Fruit fly (Drosophila melanogaster) whole organism, embryonic: Measurements from ENCODE around the gene ZIPIC.

Experiments used
- Abd-B ChIP-seq: fragments of 200-800 bp; sonication (Bioruptor generic); optimal IDR thresholded peaks from 2 replicates; lab custom pipeline; 2018; ENCODE audit warnings: missing biosample characterization, mild to moderate bottlenecking, missing genetic modification characterization, moderate library complexity
- Antp ChIP-seq: fragments of 200-800 bp; sonication (Bioruptor generic); optimal IDR thresholded peaks from 3 replicates; lab custom pipeline; 2016; ENCODE audit warnings: missing biosample characterization, missing genetic modification characterization
- BEAF-32 ChIP-seq: fragments of 200-800 bp; sonication (Bioruptor generic); optimal IDR thresholded peaks from 3 replicates; lab custom pipeline; 2017; ENCODE audit warnings: missing biosample characterization, missing genetic modification characterization, mild to moderate bottlenecking, moderate library complexity, missing genetic modification reagents
- CG10147 ChIP-seq: fragments of 200-800 bp; sonication (Bioruptor generic); optimal IDR thresholded peaks from 2 replicates; lab custom pipeline; 2019; ENCODE audit warnings: missing biosample characterization, mild to moderate bottlenecking, missing genetic modification characterization, moderate library complexity
- CG10654 ChIP-seq: fragments of 200-800 bp; sonication (Bioruptor generic); optimal IDR thresholded peaks from 2 replicates; lab custom pipeline; 2016; ENCODE audit warnings: missing biosample characterization, missing genetic modification characterization
- CG10979 ChIP-seq: fragments of 200-800 bp; sonication (Bioruptor generic); optimal IDR thresholded peaks from 2 replicates; lab custom pipeline; 2018; ENCODE audit warnings: missing biosample characterization, mild to moderate bottlenecking, missing genetic modification characterization, moderate library complexity
- CG11456 ChIP-seq: fragments of 200-800 bp; sonication (Bioruptor generic); IDR thresholded peaks from 3 replicates; pipeline ENCODE4 v1.3.6; 2022; ENCODE audit warnings: missing biosample characterization, missing genetic modification characterization
- CG13123 ChIP-seq: fragments of 200-800 bp; sonication (Bioruptor generic); optimal IDR thresholded peaks from 2 replicates; lab custom pipeline; 2016; ENCODE audit warnings: missing biosample characterization, missing genetic modification characterization
- CG1529 ChIP-seq: fragments of 200-800 bp; sonication (Bioruptor generic); optimal IDR thresholded peaks from 3 replicates; lab custom pipeline; 2018; ENCODE audit warnings: missing biosample characterization, missing genetic modification characterization
- CG15479 ChIP-seq: fragments of 200-800 bp; sonication (Bioruptor generic); optimal IDR thresholded peaks from 3 replicates; lab custom pipeline; 2019; ENCODE audit warnings: missing biosample characterization, mild to moderate bottlenecking, missing genetic modification characterization, moderate library complexity
- CG15696 ChIP-seq: fragments of 200-800 bp; sonication (Bioruptor generic); optimal IDR thresholded peaks from 2 replicates; lab custom pipeline; 2019; ENCODE audit warnings: missing biosample characterization, mild to moderate bottlenecking, missing genetic modification characterization, moderate library complexity
- CG17361 ChIP-seq: fragments of 200-800 bp; sonication (Bioruptor generic); IDR thresholded peaks from 3 replicates; pipeline ENCODE4 v1.3.6; 2022; ENCODE audit warnings: missing biosample characterization, missing genetic modification characterization
- CG17568 ChIP-seq: fragments of 200-800 bp; sonication (Bioruptor generic); optimal IDR thresholded peaks from 2 replicates; lab custom pipeline; 2018; ENCODE audit warnings: missing biosample characterization, mild to moderate bottlenecking, missing genetic modification characterization, moderate library complexity
- CG17612 ChIP-seq: fragments of 200-800 bp; sonication (Bioruptor generic); IDR thresholded peaks from 2 replicates; pipeline ENCODE4 v1.3.6; 2022; ENCODE audit warnings: missing biosample characterization, missing genetic modification characterization
- CG17912 ChIP-seq: fragments of 200-800 bp; sonication (Bioruptor generic); optimal IDR thresholded peaks from 2 replicates; lab custom pipeline; 2018; ENCODE audit warnings: missing biosample characterization, mild to moderate bottlenecking, missing genetic modification characterization
- CG18764 ChIP-seq: fragments of 200-800 bp; sonication (Bioruptor generic); optimal IDR thresholded peaks from 3 replicates; lab custom pipeline; 2016; ENCODE audit warnings: missing biosample characterization, missing genetic modification characterization
- CG2875 ChIP-seq: fragments of 200-800 bp; sonication (Bioruptor generic); optimal IDR thresholded peaks from 2 replicates; lab custom pipeline; 2017; ENCODE audit warnings: missing biosample characterization, mild to moderate bottlenecking, missing genetic modification characterization, missing genetic modification reagents
- CG30403 ChIP-seq: fragments of 200-800 bp; sonication (Bioruptor generic); optimal IDR thresholded peaks from 3 replicates; lab custom pipeline; 2016; ENCODE audit warnings: missing biosample characterization, missing genetic modification characterization
- CG34224 ChIP-seq: fragments of 200-800 bp; sonication (Bioruptor generic); IDR thresholded peaks from 3 replicates; pipeline ENCODE4 v1.3.6; 2022; ENCODE audit warnings: missing biosample characterization, missing genetic modification characterization; ENCODE audit not compliant: partially characterized antibody
- CG3838 ChIP-seq: fragments of 200-800 bp; sonication (Bioruptor generic); optimal IDR thresholded peaks from 3 replicates; lab custom pipeline; 2016; ENCODE audit warnings: missing biosample characterization, missing genetic modification characterization
- CG4282 ChIP-seq: fragments of 200-800 bp; sonication (Bioruptor generic); optimal IDR thresholded peaks from 2 replicates; lab custom pipeline; 2016; ENCODE audit warnings: missing biosample characterization, missing genetic modification characterization
- CG4617 ChIP-seq: fragments of 200-800 bp; sonication (Bioruptor generic); optimal IDR thresholded peaks from 3 replicates; lab custom pipeline; 2016; ENCODE audit warnings: missing biosample characterization, missing genetic modification characterization, borderline replicate concordance
- CG4820 ChIP-seq: fragments of 200-800 bp; sonication (Bioruptor generic); optimal IDR thresholded peaks from 3 replicates; lab custom pipeline; 2016; ENCODE audit warnings: missing biosample characterization, missing genetic modification characterization
- CG5245 ChIP-seq: fragments of 200-800 bp; sonication (Bioruptor generic); optimal IDR thresholded peaks from 3 replicates; lab custom pipeline; 2016; ENCODE audit warnings: missing biosample characterization, missing genetic modification characterization
- CG6854 ChIP-seq: fragments of 200-800 bp; sonication (Bioruptor generic); optimal IDR thresholded peaks from 3 replicates; lab custom pipeline; 2017; ENCODE audit warnings: missing biosample characterization, mild to moderate bottlenecking, missing genetic modification characterization
- CG7372 ChIP-seq: fragments of 200-800 bp; sonication (Bioruptor generic); IDR thresholded peaks from 2 replicates; pipeline ENCODE4 v1.3.6; 2022; ENCODE audit warnings: missing biosample characterization, missing genetic modification characterization
- CG7745 ChIP-seq: fragments of 200-800 bp; sonication (Bioruptor generic); optimal IDR thresholded peaks from 2 replicates; lab custom pipeline; 2018; ENCODE audit warnings: missing biosample characterization, mild to moderate bottlenecking, missing genetic modification characterization, moderate library complexity
- CG7786 ChIP-seq: fragments of 200-800 bp; sonication (Bioruptor generic); optimal IDR thresholded peaks from 2 replicates; lab custom pipeline; 2016; ENCODE audit warnings: missing biosample characterization, missing genetic modification characterization
- CG7928 ChIP-seq: fragments of 200-800 bp; sonication (Bioruptor generic); optimal IDR thresholded peaks from 2 replicates; lab custom pipeline; 2017; ENCODE audit warnings: missing biosample characterization, mild to moderate bottlenecking, missing genetic modification characterization
- CHES-1-like ChIP-seq: fragments of 200-800 bp; sonication (Bioruptor generic); optimal IDR thresholded peaks from 2 replicates; lab custom pipeline; 2016; ENCODE audit warnings: missing biosample characterization, missing genetic modification characterization
- CTCF ChIP-seq: fragments of 200-800 bp; sonication (Bioruptor generic); optimal IDR thresholded peaks from 2 replicates; lab custom pipeline; 2017; ENCODE audit warnings: missing biosample characterization, mild to moderate bottlenecking, missing genetic modification characterization, moderate library complexity
- Doc2 ChIP-seq: fragments of 200-800 bp; sonication (Bioruptor generic); IDR thresholded peaks from 2 replicates; pipeline ENCODE4 v1.3.6; 2022; ENCODE audit warnings: missing biosample characterization, missing genetic modification characterization
- Dref ChIP-seq: fragments of 200-800 bp; sonication (Bioruptor generic); IDR thresholded peaks from 2 replicates; pipeline ENCODE4 v1.3.6; 2022; ENCODE audit warnings: missing biosample characterization, missing genetic modification characterization
- E2f1 ChIP-seq: fragments of 200-800 bp; sonication (Bioruptor generic); IDR thresholded peaks from 2 replicates; pipeline ENCODE4 v1.3.6; 2022; ENCODE audit warnings: missing biosample characterization, missing genetic modification characterization
- Hr51 ChIP-seq, 2 experiments: fragments of 200-800 bp; sonication (Bioruptor generic); optimal IDR thresholded peaks; 2 replicates in 1 of 2; 3 replicates in 1 of 2; lab custom pipeline; 2016 to 2018; ENCODE audit warnings: missing biosample characterization in 2 of 2, missing genetic modification characterization in 2 of 2, mild to moderate bottlenecking in 1 of 2, moderate library complexity in 1 of 2
- Jarid2 ChIP-seq: fragments of 200-800 bp; sonication (Bioruptor generic); optimal IDR thresholded peaks from 3 replicates; lab custom pipeline; 2017; ENCODE audit warnings: mild to moderate bottlenecking, missing biosample characterization, missing genetic modification reagents, missing genetic modification characterization
- NC2β ChIP-seq: fragments of 200-800 bp; sonication (Bioruptor generic); optimal IDR thresholded peaks from 2 replicates; lab custom pipeline; 2016; ENCODE audit warnings: missing biosample characterization, missing genetic modification characterization
- NK7.1 ChIP-seq: fragments of 200-800 bp; sonication (Bioruptor generic); optimal IDR thresholded peaks from 3 replicates; lab custom pipeline; 2016; ENCODE audit warnings: missing biosample characterization, missing genetic modification characterization
- Ptx1 ChIP-seq: fragments of 200-800 bp; sonication (Bioruptor generic); IDR thresholded peaks from 2 replicates; pipeline ENCODE4 v1.3.6; 2022; ENCODE audit warnings: missing biosample characterization, missing genetic modification characterization
- Six4 ChIP-seq: fragments of 200-800 bp; sonication (Bioruptor generic); optimal IDR thresholded peaks from 2 replicates; lab custom pipeline; 2016; ENCODE audit warnings: missing biosample characterization, missing genetic modification characterization
- Taf1 ChIP-seq: fragments of 200-800 bp; sonication (Bioruptor generic); IDR thresholded peaks from 2 replicates; pipeline ENCODE4 v1.3.6; 2022; ENCODE audit warnings: missing biosample characterization, missing genetic modification characterization
- br ChIP-seq: fragments of >200 bp; optimal IDR thresholded peaks from 2 replicates; lab custom pipeline; 2017
- dimm ChIP-seq: fragments of 200-800 bp; sonication (Bioruptor generic); IDR thresholded peaks from 2 replicates; pipeline ENCODE4 v1.3.6; 2022; ENCODE audit warnings: missing biosample characterization, missing genetic modification characterization
- eve ChIP-seq, 2 experiments: fragments of >200 bp; optimal IDR thresholded peaks; 2 replicates each; lab custom pipeline; 2017; ENCODE audit warnings: missing biosample characterization in 2 of 2, missing genetic modification characterization in 2 of 2
- gcm2 ChIP-seq: fragments of 200-800 bp; sonication (Bioruptor generic); optimal IDR thresholded peaks from 2 replicates; lab custom pipeline; 2016; ENCODE audit warnings: missing biosample characterization, missing genetic modification characterization
- pum ChIP-seq: fragments of 200-800 bp; sonication (Bioruptor generic); optimal IDR thresholded peaks from 2 replicates; lab custom pipeline; 2016; ENCODE audit warnings: missing biosample characterization, missing genetic modification characterization
- run ChIP-seq: fragments of 200-800 bp; sonication (Bioruptor generic); optimal IDR thresholded peaks from 3 replicates; lab custom pipeline; 2018; ENCODE audit warnings: missing biosample characterization, mild to moderate bottlenecking, missing genetic modification characterization
- sd ChIP-seq: fragments of 200-800 bp; sonication (Bioruptor generic); optimal IDR thresholded peaks from 3 replicates; lab custom pipeline; 2018; ENCODE audit warnings: missing biosample characterization, mild to moderate bottlenecking, missing genetic modification characterization, moderate library complexity
- sim ChIP-seq: fragments of 200-800 bp; sonication (Bioruptor generic); IDR thresholded peaks from 2 replicates; pipeline ENCODE4 v1.3.6; 2022; ENCODE audit warnings: missing biosample characterization, missing genetic modification characterization
- stwl ChIP-seq: fragments of 200-800 bp; sonication (Bioruptor generic); optimal IDR thresholded peaks from 3 replicates; lab custom pipeline; 2018; ENCODE audit warnings: missing biosample characterization, mild to moderate bottlenecking, missing genetic modification characterization, moderate library complexity
- tin ChIP-seq: fragments of 200-800 bp; sonication (Bioruptor generic); optimal IDR thresholded peaks from 3 replicates; lab custom pipeline; 2016; ENCODE audit warnings: missing biosample characterization, missing genetic modification characterization

ZIPIC gene

DNA sequence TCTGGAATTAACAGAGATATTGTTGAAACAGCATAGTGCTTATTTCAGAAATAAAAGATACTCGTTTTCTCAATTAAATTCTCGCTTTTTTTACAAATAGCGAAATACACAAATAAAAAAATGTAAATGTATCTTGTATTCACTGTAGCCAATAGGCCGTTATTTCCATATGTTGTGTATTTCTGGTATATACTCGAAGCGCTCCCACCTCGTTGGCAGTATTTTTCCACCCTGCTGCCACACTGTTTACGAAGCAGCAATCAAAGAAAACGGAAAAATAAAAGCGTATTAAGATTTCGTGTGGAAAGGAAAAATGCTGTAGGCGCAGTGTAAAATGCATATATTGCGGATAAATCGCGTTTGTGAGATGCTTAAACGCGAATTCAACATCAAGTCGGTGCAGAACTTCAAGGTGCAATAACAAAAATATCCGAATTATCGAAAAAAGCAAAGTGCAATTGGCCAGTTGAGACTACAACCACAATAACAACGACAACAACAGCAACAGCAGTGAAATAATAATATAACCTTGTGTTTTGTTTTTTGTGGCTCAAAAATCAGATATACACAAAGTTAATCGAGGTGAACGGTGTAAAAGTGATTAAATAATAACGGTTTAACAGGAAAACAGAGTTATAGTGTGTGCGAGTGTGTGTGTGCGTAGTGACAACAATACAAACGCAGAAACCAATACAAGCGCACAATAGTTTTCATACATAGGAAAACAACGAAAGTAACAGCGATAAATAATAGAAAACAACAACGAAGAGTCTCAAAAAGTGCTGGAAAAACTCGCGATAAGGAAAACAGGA lies 21.6 kb upstream of the ZIPIC start, which contains the start of gene sima (continued):
- TF ChIP-seq CG5245 (GFP tag; lab: Kevin White, UChicago) (no peak), CG17912 (no peak), CG6854 (GFP tag; lab: Kevin White, UChicago) (peak; percentile 27), eve (GFP tag; optimal IDR thresholded peaks at IDR 0.05; lab: Kevin White, UChicago) (no peak), CG10147 (GFP tag; lab: Kevin White, UChicago) (peak; percentile 28), NK7.1 (GFP tag; lab: Kevin White, UChicago) (peak; percentile 57), CG34224 (GFP tag; lab: Robert Waterston, UW) (no peak), CG7928 (no peak), Hr51 (GFP tag; optimal IDR thresholded peaks at IDR 0.05; lab: Kevin White, UChicago) (no peak), Doc2 (GFP tag; lab: Robert Waterston, UW) (no peak), CG13123 (GFP tag; lab: Kevin White, UChicago) (no peak), CG7745 (tag; lab: Kevin White, UChicago) (no peak), CTCF (no peak), Antp (GFP tag; lab: Kevin White, UChicago) (no peak), CG10979 (peak; percentile 15), CG4820 (GFP tag; lab: Kevin White, UChicago) (peak; percentile 8), Dref (GFP tag; lab: Robert Waterston, UW) (no peak), Taf1 (GFP tag; lab: Robert Waterston, UW) (0 out of 2 replicates have a peak, but pooled peaks have one; percentile 33), CG7372 (GFP tag; lab: Robert Waterston, UW) (no peak), CG1529 (GFP tag; lab: Kevin White, UChicago) (no peak), run (no peak), CG2875 (GFP tag; lab: Kevin White, UChicago) (no peak), CG10654 (GFP tag; lab: Kevin White, UChicago) (no peak), BEAF-32 (peak; percentile 39), CG17612 (GFP tag; lab: Robert Waterston, UW) (no peak), br (lab: Kevin White, UChicago) (no peak), sd (no peak), CG15696 (tag; lab: Kevin White, UChicago) (no peak), CG4282 (no peak), tin (GFP tag; lab: Kevin White, UChicago) (peak; percentile 17), CG17568 (peak; percentile 13), gcm2 (GFP tag; lab: Kevin White, UChicago) (no peak), sim (GFP tag; lab: Robert Waterston, UW) (no peak), CG30403 (GFP tag; lab: Kevin White, UChicago) (peak; percentile 37), CHES-1-like (GFP tag; lab: Kevin White, UChicago) (no peak), CG17361 (GFP tag; lab: Robert Waterston, UW) (peak; percentile 24; the same call in 1 of the 3 replicates), NC2β (GFP tag; lab: Kevin White, UChicago) (no peak), Abd-B (GFP tag; lab: Kevin White, UChicago) (peak; percentile 43), Six4 (no peak), CG7786 (GFP tag; lab: Kevin White, UChicago) (no peak), Ptx1 (peak; percentile 52; the same call in 1 of the 2 replicates), CG15479 (GFP tag; lab: Kevin White, UChicago) (no peak), E2f1 (peak; percentile 43; the same call in 1 of the 2 replicates), Jarid2 (GFP tag; lab: Kevin White, UChicago) (peak; percentile 11), dimm (GFP tag; lab: Robert Waterston, UW) (no peak), CG18764 (GFP tag; lab: Kevin White, UChicago) (no peak), CG3838 (no peak), CG11456 (GFP tag; lab: Robert Waterston, UW) (no peak), stwl (peak; percentile 65), pum (GFP tag; lab: Kevin White, UChicago) (no peak), CG4617 (GFP tag; lab: Kevin White, UChicago) (peak; percentile 86)
